Worm (Caenorhabditis elegans) whole organism, young adult: ENCODE measurements around the gene droe-4.

Experiments used
- B0035.1 ChIP-seq: sonication (generic microtip); optimal IDR thresholded peaks from 2 replicates; lab custom pipeline; 2016; ENCODE audit warnings: missing genetic modification characterization, mild to moderate bottlenecking, missing compliant biosample characterization, missing genotype, missing genetic modification reagents
- B0261.1 ChIP-seq: sonication (generic microtip); optimal IDR thresholded peaks from 2 replicates; lab custom pipeline; 2016; ENCODE audit warnings: mild to moderate bottlenecking, missing genetic modification characterization, moderate library complexity, missing compliant biosample characterization
- C06A6.2 ChIP-seq: fragments of 200-800 bp; sonication (Bioruptor generic); conservative IDR thresholded peaks from 2 replicates; pipeline ENCODE4 v1.3.6; 2022; ENCODE audit warnings: missing genetic modification characterization, missing compliant biosample characterization
- D2030.7 ChIP-seq: fragments of 200-800 bp; sonication (Bioruptor generic); IDR thresholded peaks from 2 replicates; pipeline ENCODE4 v1.3.6; 2022; ENCODE audit warnings: missing genetic modification reagents, missing genetic modification characterization, missing compliant biosample characterization
- F22D6.2 ChIP-seq: sonication (generic microtip); optimal IDR thresholded peaks from 2 replicates; lab custom pipeline; 2016; ENCODE audit warnings: mild to moderate bottlenecking, missing genetic modification characterization, missing compliant biosample characterization
- F23B12.7 ChIP-seq: sonication (generic microtip); optimal IDR thresholded peaks from 2 replicates; lab custom pipeline; 2017; ENCODE audit warnings: missing genetic modification characterization, mild to moderate bottlenecking, missing compliant biosample characterization, antibody characterized with exemption, moderate library complexity; ENCODE audit not compliant: insufficient read depth
- F49E8.2 ChIP-seq: sonication (generic microtip); optimal IDR thresholded peaks from 3 replicates; lab custom pipeline; 2017; ENCODE audit warnings: missing genetic modification characterization, mild to moderate bottlenecking, missing compliant biosample characterization, antibody characterized with exemption, moderate library complexity; ENCODE audit not compliant: insufficient read depth
- F52B5.7 ChIP-seq: sonication (generic microtip); optimal IDR thresholded peaks from 2 replicates; lab custom pipeline; 2016; ENCODE audit warnings: mild to moderate bottlenecking, missing genetic modification characterization, missing compliant biosample characterization
- F55B11.4 ChIP-seq: sonication (generic microtip); optimal IDR thresholded peaks from 2 replicates; lab custom pipeline; 2016; ENCODE audit warnings: missing compliant biosample characterization, missing genetic modification characterization, borderline replicate concordance; ENCODE audit not compliant: insufficient read depth
- K12H6.12 ChIP-seq: fragments of 200-800 bp; sonication (Bioruptor generic); optimal IDR thresholded peaks from 2 replicates; lab custom pipeline; 2018; ENCODE audit warnings: mild to moderate bottlenecking, missing genetic modification characterization, missing compliant biosample characterization
- ZK185.1 ChIP-seq: sonication (generic microtip); optimal IDR thresholded peaks from 2 replicates; lab custom pipeline; 2016; ENCODE audit warnings: mild to moderate bottlenecking, missing genetic modification characterization, missing compliant biosample characterization; ENCODE audit not compliant: poor library complexity, severe bottlenecking
- ama-1 ChIP-seq, 3 experiments: fragments of 150-350 bp in 1 of 3; sonication (generic microtip) in 2 of 3; optimal IDR thresholded peaks; 2 replicates each; lab custom pipeline; 2014 to 2018; ENCODE audit warnings: missing biosample characterization in 2 of 3, missing genetic modification characterization in 2 of 3, missing genetic modification reagents in 2 of 3
- aptf-2 ChIP-seq: fragments of 200-800 bp; sonication (Bioruptor generic); conservative IDR thresholded peaks from 2 replicates; pipeline ENCODE4 v1.3.6; 2022; ENCODE audit warnings: missing genetic modification reagents, missing genetic modification characterization, missing compliant biosample characterization
- attf-6 ChIP-seq: fragments of 200-800 bp; sonication (Bioruptor generic); IDR thresholded peaks from 2 replicates; pipeline ENCODE4 v1.3.6; 2022; ENCODE audit warnings: missing genetic modification reagents, missing genetic modification characterization, missing compliant biosample characterization
- bed-2 ChIP-seq: fragments of 200-800 bp; sonication (Bioruptor generic); IDR thresholded peaks from 2 replicates; pipeline ENCODE4 v1.3.6; 2022; ENCODE audit warnings: missing genetic modification reagents, missing genetic modification characterization, missing compliant biosample characterization
- cebp-2 ChIP-seq: fragments of 200-800 bp; sonication (Bioruptor generic); IDR thresholded peaks from 2 replicates; pipeline ENCODE4 v1.3.6; 2022; ENCODE audit warnings: missing genetic modification characterization, missing compliant biosample characterization
- ceh-100 ChIP-seq: fragments of 200-800 bp; sonication (Bioruptor generic); IDR thresholded peaks from 2 replicates; pipeline ENCODE4 v1.3.6; 2022; ENCODE audit warnings: missing genetic modification reagents, missing genetic modification characterization, missing compliant biosample characterization
- ceh-91 ChIP-seq: fragments of 200-800 bp; sonication (Bioruptor generic); IDR thresholded peaks from 2 replicates; pipeline ENCODE4 v1.3.6; 2022; ENCODE audit warnings: missing genetic modification reagents, missing genetic modification characterization, missing compliant biosample characterization
- dpl-1 ChIP-seq: fragments of 150-350 bp; optimal IDR thresholded peaks from 2 replicates; lab custom pipeline; 2014; ENCODE audit warnings: missing biosample characterization, missing genetic modification reagents, missing genetic modification characterization
- egrh-3 ChIP-seq: fragments of 200-800 bp; sonication (Bioruptor generic); IDR thresholded peaks from 2 replicates; pipeline ENCODE4 v1.3.6; 2022; ENCODE audit warnings: missing genetic modification reagents, missing genetic modification characterization, missing compliant biosample characterization
- hmg-1.2 ChIP-seq: fragments of 200-800 bp; sonication (Bioruptor generic); IDR thresholded peaks from 2 replicates; pipeline ENCODE4 v1.3.6; 2022; ENCODE audit warnings: missing genetic modification reagents, missing genetic modification characterization, missing compliant biosample characterization
- hmg-20 ChIP-seq: fragments of 200-800 bp; sonication (Bioruptor generic); IDR thresholded peaks from 2 replicates; pipeline ENCODE4 v1.3.6; 2022; ENCODE audit warnings: missing genetic modification reagents, missing genetic modification characterization, missing compliant biosample characterization
- hsf-1 ChIP-seq: fragments of 200-800 bp; sonication (Bioruptor generic); IDR thresholded peaks from 2 replicates; pipeline ENCODE4 v1.3.6; 2022; ENCODE audit warnings: missing genetic modification reagents, missing genetic modification characterization, missing compliant biosample characterization
- let-607 ChIP-seq, 2 experiments: fragments of 200-800 bp in 1 of 2; sonication (Bioruptor generic) in 1 of 2; sonication (generic microtip) in 1 of 2; optimal IDR thresholded peaks; 2 replicates each; lab custom pipeline; 2016 to 2018; ENCODE audit warnings: mild to moderate bottlenecking in 2 of 2, missing compliant biosample characterization in 2 of 2, missing genetic modification characterization in 2 of 2, moderate library complexity in 2 of 2, missing genotype in 1 of 2
- lin-35 ChIP-seq, 3 experiments: fragments of 150-350 bp in 2 of 3; sonication (generic microtip) in 1 of 3; optimal IDR thresholded peaks; 2 replicates each; lab custom pipeline; 2014 to 2018; ENCODE audit warnings: missing biosample characterization in 3 of 3, missing genetic modification characterization in 3 of 3, missing genetic modification reagents in 3 of 3
- lin-54 ChIP-seq: fragments of 200-800 bp; sonication (Bioruptor generic); optimal IDR thresholded peaks from 2 replicates; lab custom pipeline; 2018; ENCODE audit warnings: mild to moderate bottlenecking, missing genetic modification characterization, missing compliant biosample characterization
- lsy-27 ChIP-seq: sonication (generic microtip); optimal IDR thresholded peaks from 2 replicates; lab custom pipeline; 2017; ENCODE audit warnings: missing genetic modification characterization, mild to moderate bottlenecking, missing compliant biosample characterization, antibody characterized with exemption, missing genotype, borderline replicate concordance; ENCODE audit not compliant: insufficient read depth
- madf-8 ChIP-seq: fragments of 200-800 bp; sonication (Bioruptor generic); conservative IDR thresholded peaks from 2 replicates; pipeline ENCODE4 v1.3.6; 2022; ENCODE audit warnings: missing genetic modification reagents, missing genetic modification characterization, missing compliant biosample characterization
- mcd-1 ChIP-seq: fragments of 200-800 bp; sonication (Bioruptor generic); IDR thresholded peaks from 2 replicates; pipeline ENCODE4 v1.3.6; 2022; ENCODE audit warnings: missing genetic modification reagents, missing genetic modification characterization, missing compliant biosample characterization
- mes-4 ChIP-seq: sonication (generic microtip); optimal IDR thresholded peaks from 2 replicates; lab custom pipeline; 2016; ENCODE audit warnings: missing genotype, missing genetic modification characterization, missing compliant biosample characterization
- rcor-1 ChIP-seq: fragments of 200-800 bp; sonication (Bioruptor generic); IDR thresholded peaks from 2 replicates; pipeline ENCODE4 v1.3.6; 2022; ENCODE audit warnings: missing genetic modification reagents, missing genetic modification characterization, missing compliant biosample characterization
- repo-1 ChIP-seq: sonication (generic microtip); optimal IDR thresholded peaks from 2 replicates; lab custom pipeline; 2017; ENCODE audit warnings: mild to moderate bottlenecking, missing genetic modification characterization, missing compliant biosample characterization
- sdz-38 ChIP-seq: sonication (generic microtip); optimal IDR thresholded peaks from 2 replicates; lab custom pipeline; 2016; ENCODE audit warnings: missing genotype, missing genetic modification characterization, missing compliant biosample characterization
- sea-2 ChIP-seq: fragments of 200-800 bp; sonication (Bioruptor generic); IDR thresholded peaks from 2 replicates; pipeline ENCODE4 v1.3.6; 2022; ENCODE audit warnings: missing genetic modification characterization, missing compliant biosample characterization
- snpc-3.4 ChIP-seq: sonication (generic microtip); optimal IDR thresholded peaks from 2 replicates; lab custom pipeline; 2017; ENCODE audit warnings: missing genetic modification characterization, mild to moderate bottlenecking, missing compliant biosample characterization, antibody characterized with exemption, moderate library complexity, missing genotype, missing genetic modification reagents
- somi-1 ChIP-seq: fragments of 200-800 bp; sonication (Bioruptor generic); optimal IDR thresholded peaks from 2 replicates; lab custom pipeline; 2018; ENCODE audit warnings: mild to moderate bottlenecking, missing genetic modification characterization, missing compliant biosample characterization
- tbx-9 ChIP-seq: sonication (generic microtip); optimal IDR thresholded peaks from 2 replicates; lab custom pipeline; 2016; ENCODE audit warnings: borderline replicate concordance, missing genetic modification characterization, inconsistent platforms, missing compliant biosample characterization
- ztf-25 ChIP-seq: fragments of 200-800 bp; sonication (Bioruptor generic); IDR thresholded peaks from 2 replicates; pipeline ENCODE4 v1.3.6; 2022; ENCODE audit warnings: missing genetic modification reagents, missing genetic modification characterization, missing compliant biosample characterization
- ztf-28 ChIP-seq: fragments of 200-800 bp; sonication (Bioruptor generic); IDR thresholded peaks from 2 replicates; pipeline ENCODE4 v1.3.6; 2022; ENCODE audit warnings: missing genetic modification reagents, missing genetic modification characterization, missing compliant biosample characterization

Gene droe-4

DNA sequence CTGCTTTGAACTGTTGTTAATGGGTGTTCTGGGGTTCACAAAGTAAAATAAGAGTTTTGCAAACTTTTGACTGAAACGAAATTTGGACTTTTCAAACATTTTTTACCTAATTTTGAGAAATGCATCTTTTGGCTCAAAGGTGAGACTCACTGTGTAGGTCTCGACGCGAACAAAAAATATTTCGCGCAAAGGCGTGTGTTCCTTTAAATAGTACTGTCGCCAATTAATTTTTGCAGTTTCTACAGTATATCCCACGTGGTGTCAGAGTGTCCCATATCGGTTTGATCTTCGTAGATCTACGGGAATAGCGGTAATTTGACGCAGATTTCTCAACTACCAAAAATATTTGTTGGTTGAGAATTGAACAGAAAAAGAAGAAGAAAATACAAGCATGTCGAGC is 21.2 kb downstream of the droe-4 start (continued):
- TF ChIP-seq repo-1 = peak; percentile 39
- TF ChIP-seq cebp-2 (GFP tag; lab: Robert Waterston, UW) = no peak
- TF ChIP-seq bed-2 (GFP tag; lab: Robert Waterston, UW) = no peak
- TF ChIP-seq F22D6.2 = no peak
- no peak for TF ChIP-seq attf-6 (GFP tag; lab: Robert Waterston, UW)
- TF ChIP-seq ZK185.1 (tag; lab: Kevin White, UChicago) = no peak
- no peak for TF ChIP-seq ceh-91
- TF ChIP-seq hsf-1 (GFP tag; lab: Robert Waterston, UW) = 0 out of 2 replicates have a peak, but pooled peaks have one; percentile 30
- TF ChIP-seq ztf-25 (GFP tag; lab: Robert Waterston, UW) = no peak
- TF ChIP-seq K12H6.12 (tag; lab: Kevin White, UChicago) = no peak
- no peak for TF ChIP-seq sea-2 (GFP tag; lab: Robert Waterston, UW)
- TF ChIP-seq hmg-1.2 (GFP tag; lab: Robert Waterston, UW) = no peak
- no peak for TF ChIP-seq ama-1 (optimal IDR thresholded peaks at IDR 0.05; lab: Kevin White, UChicago)
- TF ChIP-seq ama-1 (GFP tag; optimal IDR thresholded peaks at IDR 0.05; lab: Kevin White, UChicago) = no peak
- no peak for TF ChIP-seq madf-8 (GFP tag; lab: Robert Waterston, UW)
- TF ChIP-seq F23B12.7 (tag; lab: Kevin White, UChicago) = no peak
- TF ChIP-seq lsy-27 (tag; lab: Kevin White, UChicago) = no peak
- TF ChIP-seq D2030.7 = no peak
- TF ChIP-seq mcd-1 (GFP tag; lab: Robert Waterston, UW) = no peak
- no peak for TF ChIP-seq egrh-3 (GFP tag; lab: Robert Waterston, UW)
- TF ChIP-seq rcor-1 (GFP tag; lab: Robert Waterston, UW) = no peak
- no peak for TF ChIP-seq mes-4

DNA sequence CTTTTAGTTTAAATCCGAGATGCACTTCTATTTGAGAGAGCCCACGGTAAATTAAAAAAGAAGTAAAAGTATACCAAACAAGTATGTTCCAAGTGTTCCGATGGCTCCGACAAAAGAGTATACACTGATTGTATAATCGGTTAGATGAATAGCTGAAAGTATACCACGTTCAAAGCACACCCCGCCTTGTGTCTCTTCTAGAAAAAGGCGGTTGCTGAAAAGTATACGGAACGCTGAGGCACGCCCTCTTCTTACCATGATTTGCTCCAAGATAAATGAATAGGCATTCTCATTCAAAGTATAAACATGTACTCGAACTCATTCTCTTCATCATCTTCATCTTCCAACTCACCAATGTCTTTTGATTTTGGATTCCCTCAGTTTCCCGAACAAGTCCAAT is 21.9 kb downstream of the droe-4 start, which contains the start of gene end-3:
end-3 (plus strand) TSS at position 301 of the 400 bp plus-strand sequence.
- TF ChIP-seq F55B11.4 (no peak), lin-35 (GFP tag; optimal IDR thresholded peaks at IDR 0.05; lab: Kevin White, UChicago) (no peak), snpc-3.4 (tag; lab: Kevin White, UChicago) (no peak), sdz-38 (tag; lab: Kevin White, UChicago) (no peak), C06A6.2 (GFP tag; lab: Robert Waterston, UW) (no peak), aptf-2 (no peak), dpl-1 (GFP tag; lab: Kevin White, UChicago) (no peak), somi-1 (GFP tag; lab: Kevin White, UChicago) (no peak), B0035.1 (tag; lab: Kevin White, UChicago) (no peak), lin-54 (GFP tag; lab: Kevin White, UChicago) (no peak), let-607 (tag; optimal IDR thresholded peaks at IDR 0.05; lab: Kevin White, UChicago) (no peak), ztf-28 (GFP tag; lab: Robert Waterston, UW) (no peak), ceh-100 (no peak), sea-2 (GFP tag; lab: Robert Waterston, UW) (no peak), lsy-27 (tag; lab: Kevin White, UChicago) (no peak), hmg-20 (no peak), B0261.1 (tag; lab: Kevin White, UChicago) (no peak), F52B5.7 (tag; lab: Kevin White, UChicago) (no peak), tbx-9 (tag; lab: Kevin White, UChicago) (no peak), F49E8.2 (tag; lab: Kevin White, UChicago) (no peak)
